Fruit fly (Drosophila melanogaster): ENCODE results near the gene CG43389.
A peak's percentile ranks its signal among the peaks of the same experiment; 100 is the strongest.

Gene CG43389

DNA sequence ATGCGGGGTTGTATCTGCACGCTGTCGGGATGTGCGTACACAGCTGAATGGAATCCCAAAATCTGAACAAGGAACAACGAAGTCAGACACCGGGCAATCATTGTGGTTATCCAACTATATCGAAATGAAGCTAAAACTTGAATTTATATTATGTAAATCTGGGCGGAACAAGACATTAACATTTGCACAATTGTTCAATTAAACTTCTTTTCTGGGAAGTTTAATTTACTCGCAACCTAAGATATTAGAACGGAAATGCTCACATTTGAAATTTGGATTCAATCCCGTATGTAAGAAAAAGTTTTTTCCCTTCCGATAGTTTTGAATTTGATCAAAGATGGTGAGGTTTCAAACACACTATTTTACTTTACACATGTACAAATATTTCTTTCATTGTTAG, 41.6 kb upstream of the CG43389 start, which contains the start of gene CG33160:
Gene CG33160, minus strand, starts transcription at position 101 of the 400 bp plus-strand sequence.
- TF ChIP-seq toe (GFP tag; optimal IDR thresholded peaks at IDR 0.05) (no peak), CG11617 (GFP tag; optimal IDR thresholded peaks at IDR 0.05) (no peak), CG5204 (GFP tag; optimal IDR thresholded peaks at IDR 0.05) (no peak), bab1 (GFP tag; optimal IDR thresholded peaks at IDR 0.05) (no peak), Clk (GFP tag; optimal IDR thresholded peaks at IDR 0.05) (no peak), CG7101 (tag; optimal IDR thresholded peaks at IDR 0.05) (no peak), Crg-1 (GFP tag; optimal IDR thresholded peaks at IDR 0.05) (no peak), ovo (GFP tag; optimal IDR thresholded peaks at IDR 0.05) (no peak), cic (GFP tag; optimal IDR thresholded peaks at IDR 0.05) (no peak), kay (GFP tag; ENCODE audit: borderline replicate concordance) (no peak), cnc (optimal IDR thresholded peaks at IDR 0.05) (no peak)

DNA sequence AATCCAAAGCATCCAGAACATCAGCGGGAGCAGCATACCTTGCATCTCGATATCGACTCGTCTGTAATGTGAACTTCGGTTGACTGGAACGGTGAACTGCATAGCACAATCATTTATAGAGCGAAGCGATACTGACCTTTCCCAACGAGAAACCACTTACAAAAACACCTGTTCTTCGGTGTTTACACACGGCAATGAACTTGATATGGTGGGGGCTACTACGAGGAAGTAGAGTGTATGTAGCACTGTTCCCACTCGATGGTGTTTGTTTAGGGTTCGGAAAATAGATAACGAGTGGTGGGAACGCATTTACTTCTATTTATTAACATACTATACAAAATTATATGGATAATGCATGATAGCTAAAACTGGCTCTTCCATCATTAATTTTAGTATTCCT, 38.9 kb upstream of the CG43389 start, which contains the start of the genes CG32269 and CG32270:
Gene CG32269, minus strand, starts transcription at position 91 of the 400 bp plus-strand sequence.
Gene CG32270, minus strand, starts transcription at position 91 of the 400 bp plus-strand sequence.
- TF ChIP-seq Mnt (GFP tag; optimal IDR thresholded peaks at IDR 0.05) (peak; percentile 60), Hr96 (GFP tag; optimal IDR thresholded peaks at IDR 0.05) (peak; percentile 40), CG12768 (GFP tag; optimal IDR thresholded peaks at IDR 0.05) (peak; percentile 73), bab1 (GFP tag; optimal IDR thresholded peaks at IDR 0.05) (no peak), CG7101 (tag; optimal IDR thresholded peaks at IDR 0.05) (peak; percentile 48), CG11617 (GFP tag; optimal IDR thresholded peaks at IDR 0.05) (peak; percentile 18), CG1620 (GFP tag; optimal IDR thresholded peaks at IDR 0.05) (peak; percentile 23), cnc (optimal IDR thresholded peaks at IDR 0.05) (no peak), tj (GFP tag; optimal IDR thresholded peaks at IDR 0.05) (no peak), CG14711 (tag; optimal IDR thresholded peaks at IDR 0.05) (no peak), CG5204 (GFP tag; optimal IDR thresholded peaks at IDR 0.05) (no peak), cic (GFP tag; optimal IDR thresholded peaks at IDR 0.05) (peak; percentile 65), Clk (GFP tag; optimal IDR thresholded peaks at IDR 0.05) (no peak), kay (GFP tag; ENCODE audit: borderline replicate concordance) (no peak), CG7045 (GFP tag; optimal IDR thresholded peaks at IDR 0.05) (peak; percentile 52), ovo (GFP tag; optimal IDR thresholded peaks at IDR 0.05) (peak; percentile 24), pad (GFP tag; optimal IDR thresholded peaks at IDR 0.05) (peak; percentile 12), toe (GFP tag; optimal IDR thresholded peaks at IDR 0.05) (peak; percentile 46), CG33017 (tag; optimal IDR thresholded peaks at IDR 0.05) (peak; percentile 2), Crg-1 (GFP tag; optimal IDR thresholded peaks at IDR 0.05) (peak; percentile 51)

DNA sequence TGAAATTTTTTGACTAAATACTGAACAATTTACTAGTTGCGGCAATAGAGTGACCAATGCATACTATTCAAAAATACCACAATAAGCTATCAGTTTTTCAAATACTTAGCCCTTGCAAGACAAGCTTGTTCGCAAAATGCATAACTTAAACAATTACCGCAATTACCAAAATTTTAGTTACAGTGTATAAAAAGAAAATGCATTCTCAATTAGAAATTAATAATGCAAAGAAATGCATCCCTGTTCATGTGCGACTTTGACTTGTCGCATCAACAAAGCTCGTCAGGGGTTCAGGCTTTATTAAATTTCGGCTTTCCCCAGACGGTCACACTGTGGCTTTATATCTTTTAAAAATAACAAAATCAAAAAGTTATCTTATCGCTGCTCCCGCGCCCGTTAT, 29.0 kb upstream of the CG43389 start, which contains the start of the genes hob and nSMase:
Gene hob, minus strand, starts transcription at position 62 of the 400 bp plus-strand sequence.
Gene nSMase, plus strand, starts transcription at position 298 of the 400 bp plus-strand sequence.
- TF ChIP-seq CG1620 (GFP tag; optimal IDR thresholded peaks at IDR 0.05) (peak; percentile 13), cnc (optimal IDR thresholded peaks at IDR 0.05) (no peak), CG11617 (GFP tag; optimal IDR thresholded peaks at IDR 0.05) (peak; percentile 37), kay (GFP tag; ENCODE audit: borderline replicate concordance) (no peak), tj (GFP tag; optimal IDR thresholded peaks at IDR 0.05) (peak; percentile 8), CG7045 (GFP tag; optimal IDR thresholded peaks at IDR 0.05) (no peak), Mnt (GFP tag; optimal IDR thresholded peaks at IDR 0.05) (peak; percentile 60), CG12768 (GFP tag; optimal IDR thresholded peaks at IDR 0.05) (no peak), CG14711 (tag; optimal IDR thresholded peaks at IDR 0.05) (peak; percentile 14), CG7101 (tag; optimal IDR thresholded peaks at IDR 0.05) (peak; percentile 33), ovo (GFP tag; optimal IDR thresholded peaks at IDR 0.05) (no peak), cic (GFP tag; optimal IDR thresholded peaks at IDR 0.05) (peak; percentile 47), Crg-1 (GFP tag; optimal IDR thresholded peaks at IDR 0.05) (no peak), pad (GFP tag; optimal IDR thresholded peaks at IDR 0.05) (peak; percentile 4), bab1 (GFP tag; optimal IDR thresholded peaks at IDR 0.05) (peak; percentile 64)

DNA sequence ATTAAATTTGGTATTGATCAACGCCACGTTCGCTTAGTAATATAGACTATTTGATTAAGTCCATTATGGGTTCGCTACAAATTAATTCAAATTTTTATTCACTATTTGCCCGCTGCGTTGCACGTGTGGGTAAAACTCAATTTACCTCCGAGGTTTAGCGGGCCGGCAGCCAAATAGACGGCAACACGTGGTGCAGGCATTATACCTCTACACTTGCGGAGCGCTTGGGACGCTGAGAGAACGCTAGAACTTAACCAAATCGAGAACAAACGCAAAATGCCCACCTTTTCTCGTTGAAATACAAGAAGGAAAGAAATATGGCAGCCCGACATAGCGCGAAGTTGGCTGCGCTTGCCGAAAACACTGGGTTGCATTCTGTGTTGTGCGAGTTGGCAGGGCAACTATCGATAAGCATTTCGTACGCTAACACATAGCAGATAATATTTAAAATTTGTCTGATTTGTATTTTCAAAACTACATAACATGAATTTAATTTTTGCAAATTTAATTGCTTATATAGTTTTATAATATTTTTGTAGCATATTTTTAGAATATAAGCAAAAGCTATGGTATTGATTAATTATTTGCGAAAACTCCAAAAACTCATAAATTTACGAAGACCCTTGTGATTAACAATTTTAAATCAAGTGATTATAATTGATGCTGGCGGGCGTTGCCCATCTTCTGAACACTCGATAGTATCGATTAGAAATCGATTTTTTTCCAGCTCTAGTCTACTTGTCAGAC, 25.0 kb upstream of the CG43389 start, which contains the start of the genes RpL28 and eIF1:
Gene RpL28, minus strand, starts transcription at position 318 of the 747 bp plus-strand sequence.
Gene eIF1, plus strand, starts transcription at position 699 of the 747 bp plus-strand sequence.
- TF ChIP-seq CG12768 (GFP tag; optimal IDR thresholded peaks at IDR 0.05) = peak; percentile 94
- peak; percentile 98 for TF ChIP-seq Crg-1 (GFP tag; optimal IDR thresholded peaks at IDR 0.05)
- TF ChIP-seq CG5204 (GFP tag; optimal IDR thresholded peaks at IDR 0.05) = no peak
- peak; percentile 97 for TF ChIP-seq Hr96 (GFP tag; optimal IDR thresholded peaks at IDR 0.05)
- no peak for TF ChIP-seq kay (GFP tag; ENCODE audit: borderline replicate concordance)
- TF ChIP-seq CG33017 (tag; optimal IDR thresholded peaks at IDR 0.05) = peak; percentile 81
- TF ChIP-seq CG14711 (tag; optimal IDR thresholded peaks at IDR 0.05) = peak; percentile 79
- TF ChIP-seq cic (GFP tag; optimal IDR thresholded peaks at IDR 0.05) = peak; percentile 57
- peak; percentile 98 for TF ChIP-seq CG1620 (GFP tag; optimal IDR thresholded peaks at IDR 0.05)
- TF ChIP-seq toe (GFP tag; optimal IDR thresholded peaks at IDR 0.05) = no peak
- peak; percentile 84 for TF ChIP-seq tj (GFP tag; optimal IDR thresholded peaks at IDR 0.05)
- TF ChIP-seq CG7101 (tag; optimal IDR thresholded peaks at IDR 0.05) = peak; percentile 96
- peak; percentile 96 for TF ChIP-seq Mnt (GFP tag; optimal IDR thresholded peaks at IDR 0.05)
- TF ChIP-seq bab1 (GFP tag; optimal IDR thresholded peaks at IDR 0.05) = peak; percentile 70
- TF ChIP-seq Clk (GFP tag; optimal IDR thresholded peaks at IDR 0.05) = peak; percentile 90
- peak; percentile 96 for TF ChIP-seq ovo (GFP tag; optimal IDR thresholded peaks at IDR 0.05)
- TF ChIP-seq pad (GFP tag; optimal IDR thresholded peaks at IDR 0.05) = peak; percentile 87
- no peak for TF ChIP-seq cnc (optimal IDR thresholded peaks at IDR 0.05)
- TF ChIP-seq CG7045 (GFP tag; optimal IDR thresholded peaks at IDR 0.05) = peak; percentile 93
- peak; percentile 98 for TF ChIP-seq CG11617 (GFP tag; optimal IDR thresholded peaks at IDR 0.05)

DNA sequence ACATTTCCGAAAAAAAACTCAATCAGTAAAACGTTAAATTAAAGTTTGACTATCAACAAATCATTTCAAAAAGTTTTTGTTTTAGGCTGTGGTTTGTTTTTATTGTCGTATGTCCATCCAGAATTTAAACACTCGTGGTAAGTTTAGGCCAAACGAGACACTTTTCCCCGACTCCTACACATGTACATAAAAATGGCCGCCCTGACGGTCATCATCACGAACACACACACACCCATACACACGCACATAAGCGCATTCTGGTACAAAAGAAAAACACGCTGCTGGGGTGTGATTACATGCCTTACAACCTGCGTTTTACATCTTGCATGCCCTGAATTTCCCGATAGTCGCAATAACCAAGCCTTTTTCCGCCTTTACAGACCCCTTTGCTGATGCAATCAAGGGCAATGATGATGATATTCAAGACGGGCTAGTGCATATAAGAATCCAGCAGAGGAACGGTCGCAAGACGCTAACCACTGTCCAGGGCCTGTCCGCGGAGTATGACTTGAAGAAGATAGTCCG, 24.4 kb upstream of the CG43389 start:
- TF ChIP-seq Hr96 (GFP tag; optimal IDR thresholded peaks at IDR 0.05) = no peak
- no peak for TF ChIP-seq cnc (optimal IDR thresholded peaks at IDR 0.05)
- no peak for TF ChIP-seq Mnt (GFP tag; optimal IDR thresholded peaks at IDR 0.05)
- no peak for TF ChIP-seq Clk (GFP tag; optimal IDR thresholded peaks at IDR 0.05)
- no peak for TF ChIP-seq kay (GFP tag; ENCODE audit: borderline replicate concordance)
- no peak for TF ChIP-seq CG33017 (tag; optimal IDR thresholded peaks at IDR 0.05)
- TF ChIP-seq CG14711 (tag; optimal IDR thresholded peaks at IDR 0.05) = no peak
- no peak for TF ChIP-seq CG11617 (GFP tag; optimal IDR thresholded peaks at IDR 0.05)
- no peak for TF ChIP-seq CG5204 (GFP tag; optimal IDR thresholded peaks at IDR 0.05)
- TF ChIP-seq CG7101 (tag; optimal IDR thresholded peaks at IDR 0.05) = no peak
- TF ChIP-seq CG7045 (GFP tag; optimal IDR thresholded peaks at IDR 0.05) = no peak
- TF ChIP-seq ovo (GFP tag; optimal IDR thresholded peaks at IDR 0.05) = no peak
- TF ChIP-seq toe (GFP tag; optimal IDR thresholded peaks at IDR 0.05) = no peak
- no peak for TF ChIP-seq Crg-1 (GFP tag; optimal IDR thresholded peaks at IDR 0.05)
- no peak for TF ChIP-seq CG12768 (GFP tag; optimal IDR thresholded peaks at IDR 0.05)
- no peak for TF ChIP-seq tj (GFP tag; optimal IDR thresholded peaks at IDR 0.05)
- TF ChIP-seq bab1 (GFP tag; optimal IDR thresholded peaks at IDR 0.05) = no peak
- no peak for TF ChIP-seq pad (GFP tag; optimal IDR thresholded peaks at IDR 0.05)
